Worm (Caenorhabditis elegans) whole organism, late embryonic: ENCODE measurements around the gene tbb-1.

Source experiments
- K02D7.2 ChIP-seq: sonication (generic microtip); optimal IDR thresholded peaks from 2 replicates; lab custom pipeline; 2017; ENCODE audit warnings: mild to moderate bottlenecking, missing genetic modification characterization, missing compliant biosample characterization
- ceh-2 ChIP-seq: sonication (generic microtip); optimal IDR thresholded peaks from 2 replicates; lab custom pipeline; 2016; ENCODE audit warnings: missing genotype, missing genetic modification characterization, missing compliant biosample characterization
- ets-4 ChIP-seq: sonication (generic microtip); optimal IDR thresholded peaks from 2 replicates; lab custom pipeline; 2016; ENCODE audit warnings: missing genetic modification characterization, missing compliant biosample characterization
- fkh-6 ChIP-seq: sonication (generic microtip); optimal IDR thresholded peaks from 2 replicates; lab custom pipeline; 2016; ENCODE audit warnings: missing genetic modification characterization, missing compliant biosample characterization
- gmeb-2 ChIP-seq: sonication (generic microtip); optimal IDR thresholded peaks from 2 replicates; lab custom pipeline; 2016; ENCODE audit warnings: missing genetic modification characterization, inconsistent platforms, missing compliant biosample characterization
- hlh-30 ChIP-seq: sonication (generic microtip); optimal IDR thresholded peaks from 2 replicates; lab custom pipeline; 2017; ENCODE audit warnings: antibody characterized with exemption, missing genetic modification characterization, missing compliant biosample characterization; ENCODE audit not compliant: insufficient read depth
- nhr-232 ChIP-seq: sonication (generic microtip); optimal IDR thresholded peaks from 2 replicates; lab custom pipeline; 2016; ENCODE audit warnings: missing genetic modification characterization, missing compliant biosample characterization
- pat-9 ChIP-seq: fragments of 200-800 bp; sonication (Bioruptor generic); optimal IDR thresholded peaks from 2 replicates; lab custom pipeline; 2018; ENCODE audit warnings: mild to moderate bottlenecking, missing genetic modification characterization, moderate library complexity, missing compliant biosample characterization
- pqm-1 ChIP-seq: sonication (generic microtip); optimal IDR thresholded peaks from 2 replicates; lab custom pipeline; 2016; ENCODE audit warnings: missing genetic modification characterization, missing compliant biosample characterization
- ref-2 ChIP-seq: sonication (generic microtip); optimal IDR thresholded peaks from 2 replicates; lab custom pipeline; 2016; ENCODE audit warnings: missing genetic modification characterization, missing compliant biosample characterization
- rnt-1 ChIP-seq: sonication (generic microtip); optimal IDR thresholded peaks from 2 replicates; lab custom pipeline; 2016; ENCODE audit warnings: missing genetic modification characterization, missing compliant biosample characterization
- syd-9 ChIP-seq: sonication (generic microtip); optimal IDR thresholded peaks from 2 replicates; lab custom pipeline; 2016; ENCODE audit warnings: mild to moderate bottlenecking, missing genetic modification characterization, moderate library complexity, missing compliant biosample characterization
- tbx-7 ChIP-seq: sonication (generic microtip); optimal IDR thresholded peaks from 2 replicates; lab custom pipeline; 2016; ENCODE audit warnings: missing genotype, missing genetic modification characterization, missing compliant biosample characterization
- unc-3 ChIP-seq, 2 experiments: fragments of 200-800 bp in 1 of 2; sonication (Bioruptor generic) in 1 of 2; sonication (generic microtip) in 1 of 2; conservative IDR thresholded peaks in 1 of 2; optimal IDR thresholded peaks in 1 of 2; 2 replicates each; pipeline versions ENCODE4 v1.3.6 to Lab custom; 2016 to 2022; ENCODE audit warnings: missing compliant biosample characterization in 2 of 2, missing genetic modification characterization in 2 of 2, missing genetic modification reagents in 1 of 2

ce11 chrIII:10709676-10710075, 32.6 kb downstream of the tbb-1 start:
- TF ChIP-seq fkh-6 (tag; lab: Kevin White, UChicago) (no peak), syd-9 (tag; lab: Kevin White, UChicago) (no peak), ref-2 (tag; lab: Kevin White, UChicago) (no peak), gmeb-2 (tag; lab: Kevin White, UChicago) (no peak), ceh-2 (tag; lab: Kevin White, UChicago) (no peak), K02D7.2 (no peak), ets-4 (tag; lab: Kevin White, UChicago) (no peak), unc-3 (GFP tag; conservative IDR thresholded peaks at IDR 0.05; lab: Robert Waterston, UW) (no peak), unc-3 (tag; optimal IDR thresholded peaks at IDR 0.05; lab: Kevin White, UChicago) (no peak), tbx-7 (tag; lab: Kevin White, UChicago) (no peak), pat-9 (tag; lab: Kevin White, UChicago) (no peak), hlh-30 (tag; lab: Kevin White, UChicago) (no peak), pqm-1 (tag; lab: Kevin White, UChicago) (no peak), rnt-1 (tag; lab: Kevin White, UChicago) (no peak), nhr-232 (tag; lab: Kevin White, UChicago) (no peak)
